Fruit fly (Drosophila melanogaster): Measurements from ENCODE around the gene Or23a.

dm6 chr2L:2628760-2629159 lies 25.1 kb upstream of the Or23a start:
- TF ChIP-seq psq (optimal IDR thresholded peaks at IDR 0.05) (no peak), pan (optimal IDR thresholded peaks at IDR 0.05) (no peak), EcR (GFP tag; optimal IDR thresholded peaks at IDR 0.05) (no peak), Dll (optimal IDR thresholded peaks at IDR 0.05) (no peak), CG8478 (optimal IDR thresholded peaks at IDR 0.05) (no peak), usp (GFP tag; optimal IDR thresholded peaks at IDR 0.05) (no peak)

All from whole organism.